Worm (Caenorhabditis elegans) whole organism, L4/young adult: ENCODE data around the gene lin-38.

Experiments
- W03F9.2 ChIP-seq: fragments of 150-350 bp; optimal IDR thresholded peaks from 2 replicates; lab custom pipeline; 2014; ENCODE audit warnings: missing biosample characterization, missing genetic modification characterization
- dao-5 ChIP-seq: sonication (generic microtip); optimal IDR thresholded peaks from 2 replicates; lab custom pipeline; 2016; ENCODE audit warnings: missing genotype, missing genetic modification characterization, moderate library complexity, missing compliant biosample characterization
- him-1 ChIP-seq: sonication (generic microtip); optimal IDR thresholded peaks from 2 replicates; lab custom pipeline; 2016; ENCODE audit warnings: missing genotype, missing genetic modification reagents, missing genetic modification characterization, missing compliant biosample characterization

The lin-38 gene

ce11 chrII:13575018-13575948 is at the start of gene lin-38, which contains the start of gene mrpl-37:
TSS of gene lin-38 (plus strand) at chrII:13575925.
TSS of gene mrpl-37 (minus strand) at chrII:13575068.
- TF ChIP-seq W03F9.2 (no peak), him-1 (tag; lab: Kevin White, UChicago) (no peak)

DNA sequence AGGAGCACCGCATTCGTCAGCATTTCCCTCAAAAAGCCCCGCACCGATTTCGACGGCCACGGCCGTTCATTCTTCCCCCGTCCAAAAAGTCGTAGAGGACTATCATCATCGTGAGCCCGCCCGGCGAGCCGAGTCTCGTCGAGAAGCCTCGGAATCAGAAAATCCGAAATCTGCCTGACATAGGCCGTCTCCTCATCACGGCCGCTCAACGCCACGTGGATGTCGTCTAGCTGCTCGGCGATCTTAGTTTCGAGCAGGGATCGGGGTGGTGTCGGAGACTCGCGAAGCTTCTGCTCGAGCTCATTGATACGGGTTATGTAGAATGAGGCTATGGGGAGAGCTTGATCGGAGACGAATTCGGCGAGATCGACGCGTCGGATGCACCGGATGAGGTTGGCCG is 46.6 kb upstream of the lin-38 start:
- TF ChIP-seq W03F9.2 = no peak
- no peak for TF ChIP-seq dao-5
- no peak for TF ChIP-seq him-1 (tag; lab: Kevin White, UChicago)

DNA sequence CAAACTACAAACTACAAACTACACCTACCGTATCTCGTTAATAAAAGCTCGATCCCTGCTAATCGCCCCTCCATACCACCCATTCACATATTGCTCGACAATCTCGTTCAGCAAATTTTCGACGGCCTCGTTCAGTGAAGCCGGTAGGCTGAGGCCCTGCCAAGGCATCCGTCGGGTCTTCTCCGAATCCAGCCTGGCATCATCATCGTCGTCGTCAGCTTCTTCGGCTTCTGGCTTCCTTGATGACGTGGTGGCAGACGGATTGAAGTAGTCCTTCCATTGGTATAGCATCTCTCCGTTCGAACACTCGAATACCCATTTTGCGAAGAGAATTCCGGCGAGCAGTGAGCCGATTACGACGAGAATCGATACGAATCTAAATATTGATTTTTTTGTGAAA is 45.1 kb upstream of the lin-38 start:
- TF ChIP-seq him-1 (tag; lab: Kevin White, UChicago) (no peak), W03F9.2 (no peak)

- TF ChIP-seq dao-5 (no peak), W03F9.2 (no peak)
Observed at ce11 chrII:13531118-13531517, 44.6 kb upstream of the lin-38 start, which contains the start of gene snx-14. TSS of gene snx-14 (minus strand) at chrII:13531218.

DNA sequence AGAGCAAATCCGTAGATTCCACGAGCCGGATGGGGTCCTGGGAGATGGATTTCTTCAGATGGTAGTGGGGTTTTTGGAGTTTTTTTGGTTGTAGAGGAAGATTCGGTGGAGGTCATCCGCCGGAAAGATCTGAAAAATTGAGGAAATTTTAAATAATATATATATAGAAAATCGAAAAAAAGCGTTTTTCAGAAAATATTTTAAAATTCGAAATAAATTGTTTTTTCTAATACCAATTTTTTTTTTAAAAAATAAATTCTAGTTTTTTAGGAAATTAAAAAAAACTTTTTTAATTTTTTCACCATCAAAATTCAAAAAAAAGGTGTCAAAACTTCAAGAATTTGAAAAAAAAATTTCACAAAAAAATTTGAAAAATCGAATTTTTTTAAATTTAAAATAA is 34.8 kb upstream of the lin-38 start, which contains the start of the genes noa-1 and Y48E1B.17:
Gene noa-1 (minus strand): TSS at position 101 of the 400 bp plus-strand sequence.
Gene Y48E1B.17 (minus strand): TSS at position 129 of the 400 bp plus-strand sequence.
- TF ChIP-seq W03F9.2 (no peak), him-1 (tag; lab: Kevin White, UChicago) (no peak), dao-5 (no peak)

- no peak for TF ChIP-seq dao-5
- TF ChIP-seq him-1 (tag; lab: Kevin White, UChicago) = no peak
- no peak for TF ChIP-seq W03F9.2
Observed at ce11 chrII:13542991-13543390, 32.7 kb upstream of the lin-38 start.

- no peak for TF ChIP-seq him-1 (tag; lab: Kevin White, UChicago)
- no peak for TF ChIP-seq dao-5
- no peak for TF ChIP-seq W03F9.2
Observed at ce11 chrII:13547545-13547944, 28.2 kb upstream of the lin-38 start, which contains the start of gene ddl-2. TSS of gene ddl-2 (minus strand) at chrII:13547645.

DNA sequence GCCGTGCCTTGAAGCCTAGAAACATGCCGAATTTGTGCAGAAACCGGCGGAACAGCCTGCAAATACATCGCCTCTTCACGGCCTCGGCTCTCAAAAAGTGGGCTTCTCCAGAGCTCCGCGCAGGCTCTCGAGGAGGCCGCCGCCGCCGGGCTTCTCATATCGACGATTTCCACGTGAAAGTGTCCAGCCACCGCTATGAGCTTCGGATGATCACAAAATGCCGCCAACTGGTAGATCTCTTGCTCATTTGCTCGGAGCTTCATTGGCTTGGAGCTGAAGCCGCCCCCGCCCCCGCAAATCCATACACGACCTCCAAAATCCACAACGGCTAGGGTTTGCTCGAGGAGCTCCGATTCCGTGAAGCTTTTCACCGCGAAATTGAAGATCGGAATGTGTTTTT is 15.2 kb upstream of the lin-38 start:
- no peak for TF ChIP-seq dao-5
- TF ChIP-seq W03F9.2 = no peak
- no peak for TF ChIP-seq him-1 (tag; lab: Kevin White, UChicago)

DNA sequence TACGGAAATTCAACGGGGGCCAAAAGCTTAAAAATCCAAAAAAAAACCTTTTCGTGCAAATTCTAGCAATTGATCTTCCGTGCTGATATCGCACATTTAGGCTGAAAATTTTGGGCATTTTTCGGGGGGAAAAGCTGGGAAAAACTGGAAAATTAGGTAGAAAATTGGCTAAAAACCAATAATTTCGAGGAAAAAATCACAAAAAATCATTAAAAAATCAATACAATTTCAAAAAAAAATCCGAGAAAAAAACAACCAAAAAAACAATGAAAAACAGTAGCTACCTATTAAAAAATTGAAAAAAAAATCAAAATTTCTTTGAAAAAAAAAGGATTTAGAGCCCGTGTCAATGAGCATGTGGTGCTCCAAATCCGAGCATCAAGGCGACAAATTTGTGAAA is 7.9 kb upstream of the lin-38 start, which contains the start of gene Y48E1B.3:
Gene Y48E1B.3 (minus strand): TSS at position 101 of the 400 bp plus-strand sequence.
- TF ChIP-seq dao-5 (no peak), him-1 (tag; lab: Kevin White, UChicago) (no peak)

DNA sequence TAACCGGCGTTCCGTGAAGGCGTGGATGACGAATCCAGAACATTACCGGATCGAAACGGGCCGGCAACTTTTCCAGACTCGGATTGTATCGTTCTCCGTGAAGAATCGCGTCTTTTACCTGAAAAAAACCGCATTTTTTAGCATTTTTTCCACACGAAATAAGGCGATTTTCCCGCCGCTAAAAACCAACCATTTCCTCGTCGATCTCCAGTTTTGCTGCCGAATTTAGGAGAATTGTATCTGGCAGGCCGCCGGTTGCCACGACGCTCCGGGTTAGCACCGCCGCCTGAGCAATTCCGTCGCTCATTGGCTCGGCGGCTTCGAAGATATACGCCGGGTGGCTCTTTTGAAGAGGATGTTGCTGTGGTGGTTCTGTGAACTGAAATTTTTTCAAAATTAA is 1.3 kb upstream of the lin-38 start:
- TF ChIP-seq dao-5 = no peak
- no peak for TF ChIP-seq W03F9.2
- no peak for TF ChIP-seq him-1 (tag; lab: Kevin White, UChicago)

ce11 chrII:13585655-13586170 is 10.0 kb downstream of the lin-38 start, which contains the start of gene Y48E1B.8:
TSS of gene Y48E1B.8 (plus strand) at chrII:13585705.
- TF ChIP-seq him-1 (tag; lab: Kevin White, UChicago) = no peak
- no peak for TF ChIP-seq W03F9.2
- TF ChIP-seq dao-5 = no peak

DNA sequence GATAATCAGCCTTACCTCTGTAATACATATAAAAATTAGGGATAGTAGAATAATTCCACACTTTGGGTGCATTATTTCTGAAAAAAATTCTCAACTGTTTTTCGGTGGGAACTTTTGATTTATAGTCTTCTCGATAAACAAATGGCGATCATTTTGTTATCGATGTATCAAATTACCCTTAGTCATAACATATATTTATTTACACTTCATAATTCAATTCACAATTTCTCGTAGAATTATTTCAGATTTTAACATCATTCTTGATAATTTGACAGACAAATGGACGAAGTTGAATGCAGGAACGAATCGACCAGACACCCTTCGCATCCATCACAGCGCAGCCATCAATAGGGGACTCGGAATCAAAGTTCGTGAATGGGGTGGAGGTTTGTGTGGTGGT is 14.7 kb downstream of the lin-38 start, which contains the start of gene clec-145:
Gene clec-145 (minus strand): TSS at position 101 of the 400 bp plus-strand sequence.
- no peak for TF ChIP-seq dao-5
- no peak for TF ChIP-seq him-1 (tag; lab: Kevin White, UChicago)
- TF ChIP-seq W03F9.2 = no peak

- TF ChIP-seq W03F9.2 = no peak
- TF ChIP-seq him-1 (tag; lab: Kevin White, UChicago) = no peak
- no peak for TF ChIP-seq dao-5
Observed at ce11 chrII:13593659-13594221, 18.0 kb downstream of the lin-38 start, which contains the start of gene clec-146. TSS of gene clec-146 (minus strand) at chrII:13593774.

ce11 chrII:13595279-13595678 is 19.6 kb downstream of the lin-38 start:
- no peak for TF ChIP-seq W03F9.2
- TF ChIP-seq dao-5 = no peak
- TF ChIP-seq him-1 (tag; lab: Kevin White, UChicago) = no peak
